Worm (Caenorhabditis elegans): ENCODE results near the gene mrps-9.
A peak's percentile ranks its signal among the peaks of the same experiment; 100 is the strongest.

Gene mrps-9

DNA sequence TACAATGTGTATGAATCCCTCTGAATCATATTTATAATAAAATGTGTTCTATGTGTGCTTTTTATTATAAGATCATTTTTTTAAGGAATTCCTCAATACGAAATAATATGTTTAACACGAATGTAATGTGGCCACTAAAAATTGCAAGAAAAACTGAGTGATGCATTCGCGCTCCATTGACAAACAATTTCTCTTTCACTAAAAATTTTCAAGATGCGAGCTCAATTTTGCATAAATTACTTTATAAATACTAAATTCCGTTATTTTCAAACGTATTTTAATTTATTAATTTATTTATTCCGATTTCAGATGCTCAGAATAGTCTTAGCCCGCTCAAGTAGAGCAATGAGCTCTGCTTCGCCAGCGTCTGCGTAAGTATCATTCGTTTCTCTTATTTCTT, at the start of gene mrps-9:
TSS of gene mrps-9 (plus strand) at position 310 of the 400 bp plus-strand sequence.
- TF ChIP-seq eyg-1 (tag; optimal IDR thresholded peaks at IDR 0.05) (no peak), ceh-14 (tag; optimal IDR thresholded peaks at IDR 0.05) (peak; percentile 35)

DNA sequence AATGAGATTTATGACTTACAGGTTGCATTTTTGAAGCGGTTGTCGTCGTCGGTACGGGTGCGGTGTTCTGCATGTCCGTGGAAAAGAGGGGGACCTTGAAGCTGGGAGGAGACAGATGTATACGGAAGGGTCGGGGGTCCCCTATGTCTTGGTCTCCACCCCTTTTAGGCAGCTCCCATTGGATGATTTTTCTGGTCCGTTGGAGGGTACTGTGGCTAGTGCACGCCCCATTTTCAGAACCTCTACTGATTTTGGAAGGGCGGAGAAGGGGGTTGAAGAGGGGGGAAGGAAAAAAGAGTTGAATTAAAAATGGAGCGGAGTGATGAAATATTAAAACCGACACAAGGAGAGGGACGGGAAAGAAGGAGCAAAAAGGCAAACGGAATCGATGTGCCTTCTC, 49.6 kb upstream of the mrps-9 start, which contains the start of gene unc-86:
TSS of gene unc-86 (minus strand) at position 113 of the 400 bp plus-strand sequence.
- peak; percentile 53 for TF ChIP-seq ceh-31 (tag; optimal IDR thresholded peaks at IDR 0.05)
- TF ChIP-seq nfya-1 (tag; optimal IDR thresholded peaks at IDR 0.05) = peak; percentile 64
- peak; percentile 25 for TF ChIP-seq unc-86 (tag; optimal IDR thresholded peaks at IDR 0.05)
- TF ChIP-seq ceh-9 (tag; optimal IDR thresholded peaks at IDR 0.05) = no peak
- TF ChIP-seq pat-9 (tag; optimal IDR thresholded peaks at IDR 0.05) = no peak

DNA sequence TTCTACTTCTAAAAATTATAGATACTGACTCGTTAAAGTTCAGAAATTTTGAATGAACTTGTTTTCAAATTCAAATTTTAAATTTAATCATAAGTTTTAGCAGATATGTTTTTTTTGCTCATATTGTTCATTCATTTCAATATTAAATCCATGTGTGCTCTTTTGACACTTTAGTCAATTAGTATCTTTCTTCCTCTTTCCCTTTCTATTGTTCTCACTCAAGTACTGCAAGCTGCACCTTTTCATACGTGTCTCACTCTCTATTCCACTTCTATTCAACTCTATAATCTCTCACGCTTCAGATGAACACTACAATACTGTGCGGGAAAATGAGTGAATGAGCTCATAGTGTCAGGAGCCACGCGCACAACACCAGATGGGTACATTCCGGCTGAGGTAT, 47.9 kb upstream of the mrps-9 start, which contains the start of gene C30A5.16:
TSS of gene C30A5.16 (plus strand) at position 301 of the 400 bp plus-strand sequence.
- no peak for TF ChIP-seq dve-1 (tag; optimal IDR thresholded peaks at IDR 0.05)
- TF ChIP-seq pha-4 (tag; optimal IDR thresholded peaks at IDR 0.05) = no peak
- no peak for TF ChIP-seq hlh-30 (tag; optimal IDR thresholded peaks at IDR 0.05; ENCODE audit: insufficient read depth)
- peak; percentile 24 for TF ChIP-seq sox-2 (GFP tag; IDR thresholded peaks at IDR 0.05)
- TF ChIP-seq ceh-31 (tag; optimal IDR thresholded peaks at IDR 0.05) = peak; percentile 75
- TF ChIP-seq pqm-1 (tag; optimal IDR thresholded peaks at IDR 0.05) = no peak
- TF ChIP-seq ttx-3 (tag; optimal IDR thresholded peaks at IDR 0.05) = no peak

DNA sequence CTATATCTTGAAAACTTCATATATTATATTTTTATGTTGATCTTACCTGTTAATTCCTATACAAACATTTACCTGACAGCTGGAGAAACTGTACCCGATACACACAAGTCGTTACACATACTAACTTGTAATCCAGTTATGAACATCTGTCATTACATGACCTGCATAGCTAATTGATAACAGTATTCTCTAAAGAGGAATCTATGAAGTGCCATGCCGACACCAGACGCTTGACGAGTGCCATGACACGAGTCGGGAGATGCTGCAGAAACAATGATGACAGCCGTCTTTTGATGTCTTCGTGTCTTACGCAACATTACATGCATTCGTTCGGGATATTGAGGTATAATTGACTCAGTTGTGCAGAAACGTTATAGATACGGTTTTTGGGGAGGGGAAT, 45.8 kb upstream of the mrps-9 start:
- no peak for TF ChIP-seq hlh-15 (tag; optimal IDR thresholded peaks at IDR 0.05)
- no peak for TF ChIP-seq mec-3 (tag; optimal IDR thresholded peaks at IDR 0.05; ENCODE audit: borderline replicate concordance)
- TF ChIP-seq tbx-7 (tag; optimal IDR thresholded peaks at IDR 0.05) = no peak
- peak; percentile 38 for TF ChIP-seq unc-86 (tag; optimal IDR thresholded peaks at IDR 0.05)
- no peak for TF ChIP-seq pax-1 (tag; optimal IDR thresholded peaks at IDR 0.05)
- TF ChIP-seq ceh-19 (GFP tag; optimal IDR thresholded peaks at IDR 0.05) = no peak
- no peak for TF ChIP-seq K09A11.1 (tag; optimal IDR thresholded peaks at IDR 0.05; ENCODE audit: insufficient read depth)

DNA sequence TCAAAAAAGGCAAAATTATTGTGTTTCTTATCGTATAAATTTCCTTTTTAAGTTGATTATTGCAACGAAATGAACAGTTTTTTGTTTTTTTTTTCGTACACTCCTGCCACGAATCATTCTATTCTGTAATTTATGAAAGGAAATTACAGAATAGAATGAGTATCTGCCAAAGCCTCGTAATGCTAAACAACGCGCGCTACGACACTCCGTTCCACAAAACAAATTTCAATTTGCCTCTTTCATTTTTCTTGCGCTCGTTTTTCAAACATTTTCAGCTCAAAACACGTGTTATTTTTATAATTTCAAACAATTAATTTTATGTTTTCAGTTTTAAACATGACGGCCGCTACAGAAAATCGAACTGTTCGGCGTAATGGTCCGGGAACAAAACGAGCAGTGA, 41.1 kb upstream of the mrps-9 start, which contains the start of gene mob-4:
TSS of gene mob-4 (plus strand) at position 329 of the 400 bp plus-strand sequence.
- TF ChIP-seq ceh-24 (tag; optimal IDR thresholded peaks at IDR 0.05) (no peak), sdc-2 (tag; optimal IDR thresholded peaks at IDR 0.05) (no peak), dmd-4 (tag; optimal IDR thresholded peaks at IDR 0.05; ENCODE audit: borderline replicate concordance) (no peak)

DNA sequence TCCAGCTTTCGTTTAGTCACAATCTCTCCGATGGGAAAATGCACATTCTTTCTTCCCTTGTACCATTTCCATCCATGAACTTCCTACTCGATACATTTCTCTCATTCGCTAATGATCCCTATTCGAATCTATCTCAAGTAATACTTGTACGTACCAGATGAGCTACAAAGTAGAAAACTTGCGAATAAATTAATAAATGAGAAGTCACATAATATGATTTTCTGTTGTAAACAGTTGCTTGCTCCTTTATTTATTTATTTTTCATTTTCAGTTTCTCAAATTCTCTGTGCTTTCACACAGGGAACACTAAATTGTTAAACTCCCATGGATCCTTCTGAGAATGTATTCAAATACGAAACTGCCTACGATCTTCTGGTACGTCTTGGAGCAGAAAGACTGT, 39.7 kb upstream of the mrps-9 start, which contains the start of gene rfs-1:
TSS of gene rfs-1 (plus strand) at position 301 of the 400 bp plus-strand sequence.
- TF ChIP-seq unc-42 (tag; optimal IDR thresholded peaks at IDR 0.05) = no peak
- no peak for TF ChIP-seq unc-55 (GFP tag; optimal IDR thresholded peaks at IDR 0.05)
- no peak for TF ChIP-seq sdc-2 (tag; optimal IDR thresholded peaks at IDR 0.05)
- no peak for TF ChIP-seq ceh-22 (tag; optimal IDR thresholded peaks at IDR 0.05)
- TF ChIP-seq ttx-3 (tag; optimal IDR thresholded peaks at IDR 0.05) = no peak
- no peak for TF ChIP-seq ceh-34 (tag; optimal IDR thresholded peaks at IDR 0.05)
- no peak for TF ChIP-seq tbx-2 (tag; optimal IDR thresholded peaks at IDR 0.05)
- no peak for TF ChIP-seq ceh-9 (tag; optimal IDR thresholded peaks at IDR 0.05)
- no peak for TF ChIP-seq K09A11.1 (tag; optimal IDR thresholded peaks at IDR 0.05; ENCODE audit: insufficient read depth)
- TF ChIP-seq syd-9 (tag; optimal IDR thresholded peaks at IDR 0.05) = no peak
- no peak for TF ChIP-seq pqm-1 (tag; optimal IDR thresholded peaks at IDR 0.05)
- no peak for TF ChIP-seq dmd-4 (tag; optimal IDR thresholded peaks at IDR 0.05; ENCODE audit: borderline replicate concordance)
- no peak for TF ChIP-seq ceh-18 (tag; optimal IDR thresholded peaks at IDR 0.05)
- no peak for TF ChIP-seq gmeb-2 (tag; optimal IDR thresholded peaks at IDR 0.05)
